Fruit fly (Drosophila melanogaster): Measurements from ENCODE around the gene tsg.

The tsg gene

DNA sequence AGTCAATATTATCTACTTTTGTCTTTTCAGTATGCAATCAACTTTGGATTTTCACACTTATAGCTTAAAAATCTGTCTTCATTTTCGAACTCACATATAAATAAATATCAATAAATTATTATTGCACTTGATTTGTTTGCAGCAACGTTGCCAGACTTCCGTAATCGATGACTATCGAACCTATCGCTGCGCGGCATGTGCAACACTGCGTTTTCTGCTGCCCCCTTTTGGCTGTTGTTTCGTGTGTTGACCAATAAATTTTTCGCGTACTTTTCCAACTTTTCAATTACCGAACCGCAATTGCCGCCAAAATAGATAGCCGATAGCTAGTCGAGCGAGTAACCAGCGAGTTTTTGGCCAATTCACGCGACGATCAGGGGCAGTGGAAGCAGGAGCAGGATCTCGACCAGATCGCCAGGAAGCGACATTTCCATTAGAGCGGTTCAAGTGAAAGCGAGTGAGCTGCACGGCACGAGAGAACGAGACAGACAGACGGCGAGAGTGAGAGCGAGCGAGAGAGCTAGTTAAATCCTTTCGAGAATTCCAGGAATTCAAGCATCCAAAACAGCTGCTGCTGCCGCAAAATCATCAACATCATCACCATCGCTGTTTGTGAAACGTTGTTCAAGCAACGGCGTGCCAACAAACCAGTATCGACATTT is 29.8 kb upstream of the tsg start, which contains the start of gene Lsm12a:
TSS of gene Lsm12a (plus strand) at position 201 of the 662 bp plus-strand sequence.
- 0 out of 2 replicates have a peak, but pooled peaks have one; percentile 8 for TF ChIP-seq sob (GFP tag; IDR thresholded peaks at IDR 0.05)
- TF ChIP-seq CG1529 (GFP tag; optimal IDR thresholded peaks at IDR 0.05) = no peak
- peak; percentile 85 for TF ChIP-seq MESR4 (GFP tag; optimal IDR thresholded peaks at IDR 0.05)
- peak; percentile 9 for TF ChIP-seq HmgZ (tag; optimal IDR thresholded peaks at IDR 0.05)
- peak; percentile 21 for TF ChIP-seq YL-1 (GFP tag; optimal IDR thresholded peaks at IDR 0.05)
- TF ChIP-seq CG13624 (GFP tag; optimal IDR thresholded peaks at IDR 0.05) = no peak
- no peak for TF ChIP-seq Dfd (GFP tag; optimal IDR thresholded peaks at IDR 0.05)
- TF ChIP-seq mld (GFP tag; IDR thresholded peaks at IDR 0.05; ENCODE audit: partially characterized antibody) = 0 out of 3 replicates have a peak, but pooled peaks have one; percentile 35
- no peak for TF ChIP-seq grau (tag; optimal IDR thresholded peaks at IDR 0.05)
- TF ChIP-seq Sin3A (optimal IDR thresholded peaks at IDR 0.05) = peak; percentile 1
- no peak for TF ChIP-seq CG32532 (GFP tag; IDR thresholded peaks at IDR 0.05)
- peak; percentile 44 for TF ChIP-seq sens (GFP tag)
- peak; percentile 44; the same call in 1 of the 2 replicates for TF ChIP-seq CG42726 (GFP tag; IDR thresholded peaks at IDR 0.05; ENCODE audit: partially characterized antibody)
- peak; percentile 16; the same call in 1 of the 2 replicates for TF ChIP-seq hbn (GFP tag; IDR thresholded peaks at IDR 0.05; ENCODE audit: partially characterized antibody)
- peak; percentile 38; the same call in 1 of the 2 replicates for TF ChIP-seq tna (GFP tag; IDR thresholded peaks at IDR 0.05; ENCODE audit: partially characterized antibody)
- TF ChIP-seq Opbp (GFP tag; IDR thresholded peaks at IDR 0.05; ENCODE audit: partially characterized antibody) = peak; percentile 60; the same call in 2 of the 3 replicates
- TF ChIP-seq CG5245 (GFP tag; optimal IDR thresholded peaks at IDR 0.05) = no peak
- peak; percentile 80 for TF ChIP-seq psq (GFP tag; optimal IDR thresholded peaks at IDR 0.05)
- TF ChIP-seq zen2 (GFP tag; IDR thresholded peaks at IDR 0.05; ENCODE audit: partially characterized antibody) = peak; percentile 34; the same call in 1 of the 3 replicates
- no peak for TF ChIP-seq Hr78 (GFP tag; optimal IDR thresholded peaks at IDR 0.05)
- peak; percentile 20 for TF ChIP-seq Med (GFP tag)
- TF ChIP-seq CG6791 (GFP tag; IDR thresholded peaks at IDR 0.05; ENCODE audit: partially characterized antibody) = peak; percentile 77; the same call in 2 of the 3 replicates
- TF ChIP-seq CG7963 (GFP tag; IDR thresholded peaks at IDR 0.05; ENCODE audit: partially characterized antibody) = peak; percentile 58
- TF ChIP-seq Abd-B (GFP tag; optimal IDR thresholded peaks at IDR 0.05) = no peak
- TF ChIP-seq CG10321 (GFP tag; IDR thresholded peaks at IDR 0.05) = 0 out of 2 replicates have a peak, but pooled peaks have one; percentile 42
- TF ChIP-seq row (GFP tag; IDR thresholded peaks at IDR 0.05) = peak; percentile 24; the same call in 1 of the 3 replicates
- no peak for TF ChIP-seq CG1647 (GFP tag; optimal IDR thresholded peaks at IDR 0.05)
- TF ChIP-seq stwl (tag; optimal IDR thresholded peaks at IDR 0.05) = peak; percentile 64
- peak; percentile 41; the same call in 1 of the 2 replicates for TF ChIP-seq inv (GFP tag; IDR thresholded peaks at IDR 0.05; ENCODE audit: partially characterized antibody)
- no peak for TF ChIP-seq esg (GFP tag; conservative IDR thresholded peaks at IDR 0.05)
- peak; percentile 97 for TF ChIP-seq CG2116 (GFP tag; optimal IDR thresholded peaks at IDR 0.05)
- TF ChIP-seq Trl (optimal IDR thresholded peaks at IDR 0.05) = no peak
- no peak for TF ChIP-seq Trl (GFP tag; optimal IDR thresholded peaks at IDR 0.05)
- peak; percentile 52 for TF ChIP-seq CG8478 (optimal IDR thresholded peaks at IDR 0.05)
- peak; percentile 18 for TF ChIP-seq Ets97D (GFP tag; optimal IDR thresholded peaks at IDR 0.05)
- TF ChIP-seq E2f2 (GFP tag; IDR thresholded peaks at IDR 0.05) = peak; percentile 13; the same call in 1 of the 2 replicates
- TF ChIP-seq prd (optimal IDR thresholded peaks at IDR 0.05) = no peak
- TF ChIP-seq prd (GFP tag; IDR thresholded peaks at IDR 0.05) = no peak
- TF ChIP-seq onecut (GFP tag; IDR thresholded peaks at IDR 0.05) = no peak
- TF ChIP-seq dimm (GFP tag; IDR thresholded peaks at IDR 0.05) = no peak
- peak; percentile 42; the same call in 2 of the 3 replicates for TF ChIP-seq vnd (GFP tag; IDR thresholded peaks at IDR 0.05; ENCODE audit: partially characterized antibody)
- peak; percentile 75 for TF ChIP-seq bbx (GFP tag; IDR thresholded peaks at IDR 0.05; ENCODE audit: partially characterized antibody)
- peak; percentile 16; the same call in 1 of the 2 replicates for TF ChIP-seq unc-4 (GFP tag; IDR thresholded peaks at IDR 0.05; ENCODE audit: partially characterized antibody)
- TF ChIP-seq CG10267 (tag; optimal IDR thresholded peaks at IDR 0.05) = peak; percentile 37
- peak; percentile 74 for TF ChIP-seq BEAF-32 (GFP tag; optimal IDR thresholded peaks at IDR 0.05)
- no peak for TF ChIP-seq Hr3 (GFP tag; optimal IDR thresholded peaks at IDR 0.05)
- TF ChIP-seq CG9876 (GFP tag; optimal IDR thresholded peaks at IDR 0.05) = no peak
- TF ChIP-seq Taf1 (GFP tag; IDR thresholded peaks at IDR 0.05) = no peak
- TF ChIP-seq phol (tag; optimal IDR thresholded peaks at IDR 0.05) = peak; percentile 1
